Fruit fly (Drosophila melanogaster): Measurements from ENCODE around the gene CG3982.

Gene CG3982

dm6 chr3L:9426656-9427294 lies 9.6 kb upstream of the CG3982 start, which contains the start of the genes Atat and Shc (continued):
- TF ChIP-seq Ada2b (GFP tag; IDR thresholded peaks at IDR 0.05) (peak; percentile 99), emc (GFP tag; optimal IDR thresholded peaks at IDR 0.05) (peak; percentile 99), Atf3 (GFP tag; optimal IDR thresholded peaks at IDR 0.05) (peak; percentile 99), Side (GFP tag; optimal IDR thresholded peaks at IDR 0.05) (peak; percentile 99), ssp (GFP tag; IDR thresholded peaks at IDR 0.05) (peak; percentile 97), HmgD (GFP tag; optimal IDR thresholded peaks at IDR 0.05) (peak; percentile 100), h (optimal IDR thresholded peaks at IDR 0.05) (no peak), MBD-R2 (GFP tag; IDR thresholded peaks at IDR 0.05) (peak; percentile 100), CG12155 (GFP tag; optimal IDR thresholded peaks at IDR 0.05) (peak; percentile 99), kah (GFP tag; optimal IDR thresholded peaks at IDR 0.05) (peak; percentile 89), CG13287 (GFP tag; IDR thresholded peaks at IDR 0.05; ENCODE audit: partially characterized antibody) (peak; percentile 94), CG6654 (GFP tag; optimal IDR thresholded peaks at IDR 0.05) (peak; percentile 94), Optix (GFP tag; IDR thresholded peaks at IDR 0.05) (peak; percentile 99), CG8089 (GFP tag; optimal IDR thresholded peaks at IDR 0.05) (peak; percentile 99), nau (GFP tag; optimal IDR thresholded peaks at IDR 0.05) (peak; percentile 95), Bteb2 (GFP tag; optimal IDR thresholded peaks at IDR 0.05) (peak; percentile 99), Lim3 (GFP tag; IDR thresholded peaks at IDR 0.05) (peak; percentile 99), ken (GFP tag; IDR thresholded peaks at IDR 0.05) (peak; percentile 100), pros (GFP tag; optimal IDR thresholded peaks at IDR 0.05) (peak; percentile 21), HHEX (GFP tag; optimal IDR thresholded peaks at IDR 0.05) (peak; percentile 99), Deaf1 (tag; optimal IDR thresholded peaks at IDR 0.05) (peak; percentile 84), stc (GFP tag; IDR thresholded peaks at IDR 0.05) (peak; percentile 98), Nf-YA (GFP tag; IDR thresholded peaks at IDR 0.05) (peak; percentile 99), ttk (GFP tag; IDR thresholded peaks at IDR 0.05) (peak; percentile 100), caup (GFP tag; optimal IDR thresholded peaks at IDR 0.05; ENCODE audit: severe bottlenecking) (peak; percentile 99), CG6175 (GFP tag; IDR thresholded peaks at IDR 0.05) (peak; percentile 99), Gug (GFP tag; IDR thresholded peaks at IDR 0.05) (peak; percentile 100), vfl (GFP tag; optimal IDR thresholded peaks at IDR 0.05) (peak; percentile 99), scrt (GFP tag; optimal IDR thresholded peaks at IDR 0.05) (peak; percentile 94), CG11247 (GFP tag; IDR thresholded peaks at IDR 0.05) (peak; percentile 100), pb (GFP tag; optimal IDR thresholded peaks at IDR 0.05) (peak; percentile 99), fru (optimal IDR thresholded peaks at IDR 0.05) (no peak), chm (GFP tag; IDR thresholded peaks at IDR 0.05) (peak; percentile 99), Elba2 (GFP tag; optimal IDR thresholded peaks at IDR 0.05) (peak; percentile 96), tx (GFP tag; optimal IDR thresholded peaks at IDR 0.05) (peak; percentile 100), crol (GFP tag; IDR thresholded peaks at IDR 0.05) (peak; percentile 85), Asciz (GFP tag; optimal IDR thresholded peaks at IDR 0.05) (peak; percentile 92), Blimp-1 (GFP tag; optimal IDR thresholded peaks at IDR 0.05) (peak; percentile 96), az2 (GFP tag; optimal IDR thresholded peaks at IDR 0.05) (peak; percentile 99), bowl (GFP tag; IDR thresholded peaks at IDR 0.05) (peak; percentile 96), amos (GFP tag; IDR thresholded peaks at IDR 0.05; ENCODE audit: partially characterized antibody) (peak; percentile 88), Oli (tag; optimal IDR thresholded peaks at IDR 0.05) (peak; percentile 98), ato (GFP tag; IDR thresholded peaks at IDR 0.05; ENCODE audit: partially characterized antibody) (peak; percentile 59; the same call in 1 of the 2 replicates), fd3F (GFP tag; optimal IDR thresholded peaks at IDR 0.05) (peak; percentile 99), sens-2 (GFP tag; IDR thresholded peaks at IDR 0.05) (peak; percentile 98), sima (GFP tag; optimal IDR thresholded peaks at IDR 0.05) (peak; percentile 98), trh (GFP tag; optimal IDR thresholded peaks at IDR 0.05) (peak; percentile 99), NC2α (GFP tag; optimal IDR thresholded peaks at IDR 0.05) (peak; percentile 98), tin (GFP tag; optimal IDR thresholded peaks at IDR 0.05) (peak; percentile 100), prd (optimal IDR thresholded peaks at IDR 0.05) (no peak), prd (GFP tag; IDR thresholded peaks at IDR 0.05) (peak; percentile 100), CG9817 (tag; optimal IDR thresholded peaks at IDR 0.05) (peak; percentile 100)

Measured in whole organism, embryonic.